Fruit fly (Drosophila melanogaster): ENCODE measurements around the gene Tgi.
A peak's percentile ranks its signal among the peaks of the same experiment; 100 is the strongest.

dm6 chr3L:13479204-13479600 is 7.4 kb upstream of the Tgi start:
- TF ChIP-seq h (optimal IDR thresholded peaks at IDR 0.05), result no peak
- no peak for TF ChIP-seq CG4730 (GFP tag; IDR thresholded peaks at IDR 0.05)
- no peak for TF ChIP-seq CG11723 (GFP tag; optimal IDR thresholded peaks at IDR 0.05)
- TF ChIP-seq fru (optimal IDR thresholded peaks at IDR 0.05), result no peak
- no peak for TF ChIP-seq Aef1 (GFP tag; IDR thresholded peaks at IDR 0.05)
- TF ChIP-seq ttk (GFP tag; IDR thresholded peaks at IDR 0.05), result 0 out of 2 replicates have a peak, but pooled peaks have one; percentile 10
